Worm (Caenorhabditis elegans) whole organism, L4 larva: ENCODE results near the gene H04D03.7.

Experiments used
- F26F4.8 ChIP-seq: fragments of 200-800 bp; sonication (Bioruptor generic); conservative IDR thresholded peaks from 2 replicates; pipeline ENCODE4 v1.3.6; 2022; ENCODE audit warnings: missing genetic modification characterization, missing compliant biosample characterization
- Y48G9A.11 ChIP-seq: fragments of 200-800 bp; sonication (Bioruptor generic); IDR thresholded peaks from 2 replicates; pipeline ENCODE4 v1.3.6; 2022; ENCODE audit warnings: missing genetic modification reagents, missing genetic modification characterization, missing compliant biosample characterization
- ZK337.2 ChIP-seq: fragments of 200-800 bp; sonication (Bioruptor generic); IDR thresholded peaks from 2 replicates; pipeline ENCODE4 v1.3.6; 2022; ENCODE audit warnings: missing genetic modification reagents, missing genetic modification characterization, missing compliant biosample characterization
- ces-1 ChIP-seq: fragments of 150-350 bp; sonication (generic microtip); optimal IDR thresholded peaks from 4 replicates; lab custom pipeline; 2014; ENCODE audit warnings: missing biosample characterization, missing genetic modification reagents, missing genetic modification characterization
- cey-2 ChIP-seq: sonication (generic microtip); optimal IDR thresholded peaks from 3 replicates; lab custom pipeline; 2017; ENCODE audit warnings: missing genetic modification characterization, mild to moderate bottlenecking, missing compliant biosample characterization, antibody characterized with exemption, borderline replicate concordance; ENCODE audit not compliant: insufficient read depth
- hif-1 ChIP-seq, 2 experiments: sonication (generic microtip); optimal IDR thresholded peaks; 2 replicates each; lab custom pipeline; 2016 to 2017; ENCODE audit warnings: missing compliant biosample characterization in 2 of 2, missing genetic modification characterization in 2 of 2, missing genetic modification reagents in 2 of 2, missing genotype in 2 of 2, mild to moderate bottlenecking in 1 of 2
- mep-1 ChIP-seq: fragments of 150-350 bp; sonication (generic microtip); optimal IDR thresholded peaks from 3 replicates; lab custom pipeline; 2014; ENCODE audit warnings: missing biosample characterization, missing genetic modification characterization
- mxl-3 ChIP-seq: fragments of 200-800 bp; sonication (Bioruptor generic); optimal IDR thresholded peaks from 2 replicates; lab custom pipeline; 2018; ENCODE audit warnings: mild to moderate bottlenecking, missing genetic modification characterization, missing compliant biosample characterization
- nhr-42 ChIP-seq: fragments of 200-800 bp; sonication (Bioruptor generic); IDR thresholded peaks from 2 replicates; pipeline ENCODE4 v1.3.6; 2022; ENCODE audit warnings: missing genetic modification characterization, missing compliant biosample characterization
- sdz-12 ChIP-seq: fragments of 200-800 bp; sonication (Bioruptor generic); optimal IDR thresholded peaks from 2 replicates; lab custom pipeline; 2018; ENCODE audit warnings: mild to moderate bottlenecking, missing genetic modification characterization, missing compliant biosample characterization
- skn-1 ChIP-seq: fragments of 150-350 bp; optimal IDR thresholded peaks from 2 replicates; lab custom pipeline; 2014; ENCODE audit warnings: missing biosample characterization, missing genetic modification characterization
- spr-1 ChIP-seq: sonication (generic microtip); optimal IDR thresholded peaks from 2 replicates; lab custom pipeline; 2016; ENCODE audit warnings: mild to moderate bottlenecking, missing genetic modification characterization, missing compliant biosample characterization
- tra-1 ChIP-seq: fragments of 200-800 bp; sonication (Bioruptor generic); IDR thresholded peaks from 2 replicates; pipeline ENCODE4 v1.3.6; 2022; ENCODE audit warnings: missing genetic modification reagents, missing genetic modification characterization, missing compliant biosample characterization
- zip-2 ChIP-seq: fragments of 150-350 bp; optimal IDR thresholded peaks from 2 replicates; lab custom pipeline; 2014; ENCODE audit warnings: missing biosample characterization, missing genetic modification characterization

H04D03.7 gene

DNA sequence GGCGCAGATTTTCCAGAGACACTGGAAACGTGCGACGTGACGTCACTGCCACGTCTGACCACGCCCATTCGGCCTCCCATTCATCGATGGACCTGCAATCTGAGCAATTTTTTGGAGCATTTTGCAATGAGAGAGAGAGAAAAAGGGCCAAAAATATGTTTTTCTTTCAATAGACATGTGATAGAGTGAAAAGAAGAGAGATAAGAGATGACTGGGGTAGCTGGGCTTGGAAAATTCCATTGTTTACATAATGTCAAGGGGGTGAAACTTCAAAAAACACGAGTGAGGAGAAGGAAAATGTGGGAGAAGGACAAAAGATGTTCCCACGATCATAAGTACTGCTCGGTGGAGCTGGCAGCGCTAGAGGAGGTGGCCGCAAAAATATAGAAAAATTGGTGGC, 50.6 kb downstream of the H04D03.7 start, which contains the start of gene M03C11.1:
Gene M03C11.1, minus strand, starts transcription at position 101 of the 400 bp plus-strand sequence.
- TF ChIP-seq ces-1 (GFP tag; lab: Kevin White, UChicago) (no peak), skn-1 (tag; lab: Kevin White, UChicago) (no peak), cey-2 (no peak), zip-2 (tag; lab: Kevin White, UChicago) (no peak), ZK337.2 (GFP tag; lab: Robert Waterston, UW) (no peak), Y48G9A.11 (no peak), hif-1 (tag; optimal IDR thresholded peaks at IDR 0.05; lab: Kevin White, UChicago) (no peak), F26F4.8 (no peak), tra-1 (no peak), nhr-42 (no peak), spr-1 (tag; lab: Kevin White, UChicago) (no peak), mep-1 (tag; lab: Kevin White, UChicago) (no peak), mxl-3 (no peak), sdz-12 (GFP tag; lab: Kevin White, UChicago) (no peak)
